Fruit fly (Drosophila melanogaster) Kc167 (cell line): Measurements from ENCODE around the gene Syx16.

Experiments used
- Myc ChIP-seq: fragments of >200 bp; optimal IDR thresholded peaks from 2 replicates; lab custom pipeline; 2017; ENCODE audit warnings: missing external identifiers
- Sin3A ChIP-seq: fragments of >200 bp; optimal IDR thresholded peaks from 2 replicates; lab custom pipeline; 2018; ENCODE audit warnings: missing external identifiers
- h ChIP-seq: fragments of >200 bp; optimal IDR thresholded peaks from 3 replicates; lab custom pipeline; 2018; ENCODE audit warnings: missing external identifiers
- ttk ChIP-seq: sonication (Bioruptor generic); optimal IDR thresholded peaks from 2 replicates; lab custom pipeline; 2017; ENCODE audit warnings: missing external identifiers

dm6 chrX:20414099-20414498 lies 20.5 kb upstream of the Syx16 start, which contains the start of gene CG15458:
- TF ChIP-seq ttk (no peak), h (lab: Kevin White, UChicago) (no peak), Myc (lab: Kevin White, UChicago) (no peak), Sin3A (lab: Kevin White, UChicago) (no peak)
